Worm (Caenorhabditis elegans): Measurements from ENCODE around the gene C32D5.12.

Gene C32D5.12

DNA sequence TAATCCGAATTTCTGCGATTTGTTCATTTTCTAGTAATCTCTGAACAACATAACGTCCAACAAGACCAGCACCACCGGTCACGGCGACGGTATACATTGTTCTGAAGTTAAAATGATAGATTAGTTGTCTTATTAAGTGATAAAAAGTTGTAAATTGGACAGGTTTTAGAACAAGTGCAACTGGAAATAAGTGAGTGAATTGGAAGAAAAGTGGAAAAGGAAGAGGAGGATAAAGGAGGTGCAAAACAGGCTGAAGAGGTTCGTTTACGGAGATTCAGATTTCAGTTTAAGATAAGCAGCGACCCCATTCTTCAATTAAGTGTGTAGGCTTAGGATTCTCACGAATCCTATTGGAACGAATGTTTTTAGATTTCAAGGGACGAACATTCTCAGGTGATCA is at the start of gene C32D5.12:
C32D5.12 (minus strand) TSS at position 101 of the 400 bp plus-strand sequence.
- no peak for TF ChIP-seq nhr-27 (tag; optimal IDR thresholded peaks at IDR 0.05)
- no peak for TF ChIP-seq ZK185.1 (tag; optimal IDR thresholded peaks at IDR 0.05; ENCODE audit: poor library complexity, severe bottlenecking)
- no peak for TF ChIP-seq attf-6 (GFP tag; IDR thresholded peaks at IDR 0.05)

ce11 chrII:6407279-6407678 is 48.5 kb upstream of the C32D5.12 start, which contains the start of gene spp-11:
spp-11 (minus strand) TSS chrII:6407379.
- no peak for TF ChIP-seq bed-2 (GFP tag; IDR thresholded peaks at IDR 0.05)
- no peak for TF ChIP-seq gei-17 (GFP tag; optimal IDR thresholded peaks at IDR 0.05)
- no peak for TF ChIP-seq madf-8 (GFP tag; conservative IDR thresholded peaks at IDR 0.05)
- TF ChIP-seq C06A6.2 (GFP tag; conservative IDR thresholded peaks at IDR 0.05) = no peak
- TF ChIP-seq unc-130 (GFP tag; optimal IDR thresholded peaks at IDR 0.05) = no peak
- TF ChIP-seq T07F8.4 (tag; optimal IDR thresholded peaks at IDR 0.05) = no peak
- no peak for TF ChIP-seq ceh-27 (GFP tag; optimal IDR thresholded peaks at IDR 0.05)
- TF ChIP-seq B0035.1 (tag; optimal IDR thresholded peaks at IDR 0.05) = no peak
- TF ChIP-seq Y67H2A.10 (GFP tag; conservative IDR thresholded peaks at IDR 0.05) = no peak
- no peak for TF ChIP-seq ama-1 (optimal IDR thresholded peaks at IDR 0.05)
- TF ChIP-seq ama-1 (GFP tag; optimal IDR thresholded peaks at IDR 0.05) = no peak
- TF ChIP-seq attf-3 (GFP tag; conservative IDR thresholded peaks at IDR 0.05) = no peak
- TF ChIP-seq nhr-179 (tag; optimal IDR thresholded peaks at IDR 0.05) = no peak

ce11 chrII:6403233-6403632 is 44.4 kb upstream of the C32D5.12 start, which contains the start of gene T25D10.1:
T25D10.1 (plus strand) TSS chrII:6403401.
- TF ChIP-seq attf-6 (GFP tag; IDR thresholded peaks at IDR 0.05) (no peak), him-1 (tag; optimal IDR thresholded peaks at IDR 0.05) (no peak), akir-1 (GFP tag; optimal IDR thresholded peaks at IDR 0.05) (no peak), cebp-1 (GFP tag; IDR thresholded peaks at IDR 0.05) (no peak), cebp-1 (tag; optimal IDR thresholded peaks at IDR 0.05) (no peak), hmg-20 (GFP tag; IDR thresholded peaks at IDR 0.05) (no peak), hlh-12 (tag; optimal IDR thresholded peaks at IDR 0.05) (no peak), C17E4.6 (GFP tag; IDR thresholded peaks at IDR 0.05) (no peak), die-1 (tag; optimal IDR thresholded peaks at IDR 0.05) (no peak), pha-4 (tag; optimal IDR thresholded peaks at IDR 0.05) (no peak), K12H6.12 (tag; optimal IDR thresholded peaks at IDR 0.05) (no peak), K11D2.4 (GFP tag; IDR thresholded peaks at IDR 0.05) (no peak), cebp-2 (GFP tag; IDR thresholded peaks at IDR 0.05) (no peak), egl-44 (GFP tag; IDR thresholded peaks at IDR 0.05) (no peak), bed-2 (GFP tag; IDR thresholded peaks at IDR 0.05) (no peak)

DNA sequence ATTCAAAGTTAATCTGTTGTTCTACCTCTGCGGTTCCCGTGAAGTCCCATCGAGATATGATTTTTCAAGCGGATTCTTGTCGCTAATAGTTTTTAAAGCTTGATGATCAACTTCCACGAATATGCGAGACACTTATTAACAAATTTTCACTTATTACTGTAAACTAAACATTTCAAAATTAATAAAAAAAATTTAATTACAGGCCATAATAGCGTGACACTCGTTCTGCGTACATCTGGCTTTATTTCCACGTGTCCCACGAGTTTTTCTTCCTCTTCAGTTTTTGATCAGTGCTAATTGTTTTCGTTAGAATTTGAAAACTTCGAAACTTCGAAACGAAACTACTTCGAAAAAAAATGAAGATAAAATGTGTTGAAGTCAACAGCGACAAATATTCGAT is 42.8 kb upstream of the C32D5.12 start, which contains the start of gene btb-2:
btb-2 (plus strand) TSS at position 301 of the 400 bp plus-strand sequence.
- TF ChIP-seq nfya-2 (GFP tag; IDR thresholded peaks at IDR 0.05) (no peak), nhr-120 (GFP tag; IDR thresholded peaks at IDR 0.05) (no peak), attf-6 (GFP tag; IDR thresholded peaks at IDR 0.05) (no peak), let-607 (tag; optimal IDR thresholded peaks at IDR 0.05) (no peak)

DNA sequence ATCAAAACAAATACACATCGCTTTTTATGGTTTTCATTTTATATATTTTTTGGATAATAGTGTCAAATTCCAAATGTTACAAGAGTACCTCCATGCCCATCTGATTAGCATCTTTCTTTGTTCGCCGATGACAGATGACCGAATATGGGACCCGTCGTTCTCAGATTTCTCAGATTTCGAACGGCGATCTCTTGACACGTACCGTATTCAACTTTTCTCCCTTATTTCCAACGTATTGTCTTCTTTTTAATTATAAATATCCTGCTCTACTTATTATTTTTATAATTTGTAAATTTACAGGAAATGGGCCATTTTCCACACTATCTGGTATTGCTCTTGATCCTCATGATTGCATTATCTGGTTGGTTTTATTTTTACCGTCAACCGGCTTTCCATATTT is 39.6 kb upstream of the C32D5.12 start, which contains the start of gene zig-10:
zig-10 (plus strand) TSS at position 301 of the 400 bp plus-strand sequence.
- TF ChIP-seq D2030.7 (GFP tag; IDR thresholded peaks at IDR 0.05) (no peak), chd-7 (tag; optimal IDR thresholded peaks at IDR 0.05) (no peak), madf-8 (GFP tag; conservative IDR thresholded peaks at IDR 0.05) (no peak), F52B5.7 (tag; optimal IDR thresholded peaks at IDR 0.05) (no peak), attf-3 (GFP tag; conservative IDR thresholded peaks at IDR 0.05) (no peak), hlh-26 (GFP tag; conservative IDR thresholded peaks at IDR 0.05) (no peak), ets-4 (GFP tag; optimal IDR thresholded peaks at IDR 0.05) (no peak), madf-6 (GFP tag; IDR thresholded peaks at IDR 0.05) (no peak), efl-1 (GFP tag; optimal IDR thresholded peaks at IDR 0.05) (no peak), ZK185.1 (tag; optimal IDR thresholded peaks at IDR 0.05; ENCODE audit: poor library complexity, severe bottlenecking) (no peak), T07F8.4 (tag; optimal IDR thresholded peaks at IDR 0.05) (no peak), F49E8.2 (tag; optimal IDR thresholded peaks at IDR 0.05; ENCODE audit: insufficient read depth) (no peak), dpff-1 (tag; optimal IDR thresholded peaks at IDR 0.05) (no peak), aptf-3 (GFP tag; IDR thresholded peaks at IDR 0.05) (no peak), B0019.2 (GFP tag; conservative IDR thresholded peaks at IDR 0.05) (no peak), hmg-20 (GFP tag; IDR thresholded peaks at IDR 0.05) (no peak)

Measured in whole organism, young adult.